Fruit fly (Drosophila melanogaster): ENCODE results near the gene CG9555.
A peak's percentile ranks its signal among the peaks of the same experiment; 100 is the strongest.

CG9555 gene

dm6 chr2L:9010267-9010666 lies 18.7 kb downstream of the CG9555 start, which contains the start of gene CG9568 (continued):
- TF ChIP-seq CG12219 (GFP tag; optimal IDR thresholded peaks at IDR 0.05): peak; percentile 2
- peak; percentile 18 for TF ChIP-seq lab (GFP tag; optimal IDR thresholded peaks at IDR 0.05)
- TF ChIP-seq CG9437 (GFP tag; optimal IDR thresholded peaks at IDR 0.05): no peak
- TF ChIP-seq trem (tag; optimal IDR thresholded peaks at IDR 0.05): no peak
- TF ChIP-seq CG2116 (GFP tag; optimal IDR thresholded peaks at IDR 0.05): no peak
- no peak for TF ChIP-seq CG18764 (GFP tag; optimal IDR thresholded peaks at IDR 0.05)
- TF ChIP-seq CG17385 (GFP tag; optimal IDR thresholded peaks at IDR 0.05): peak; percentile 2
- peak; percentile 17 for TF ChIP-seq CG6813 (GFP tag; optimal IDR thresholded peaks at IDR 0.05)
- TF ChIP-seq crp (GFP tag; optimal IDR thresholded peaks at IDR 0.05): no peak
- TF ChIP-seq CG2678 (tag; optimal IDR thresholded peaks at IDR 0.05): peak; percentile 17
- peak; percentile 47 for TF ChIP-seq mirr (GFP tag; optimal IDR thresholded peaks at IDR 0.05)
- no peak for TF ChIP-seq oc (tag; optimal IDR thresholded peaks at IDR 0.05)
- no peak for TF ChIP-seq Mad (GFP tag; optimal IDR thresholded peaks at IDR 0.05)
- no peak for TF ChIP-seq maf-S (GFP tag; optimal IDR thresholded peaks at IDR 0.05)
- no peak for TF ChIP-seq NfI (GFP tag; optimal IDR thresholded peaks at IDR 0.05)
- TF ChIP-seq CG11504 (tag; optimal IDR thresholded peaks at IDR 0.05): no peak
- TF ChIP-seq CG6791 (GFP tag; IDR thresholded peaks at IDR 0.05; ENCODE audit: partially characterized antibody): no peak
- no peak for TF ChIP-seq CG6765 (GFP tag; optimal IDR thresholded peaks at IDR 0.05)
- TF ChIP-seq cwo (GFP tag; optimal IDR thresholded peaks at IDR 0.05): no peak
- TF ChIP-seq toy (GFP tag; IDR thresholded peaks at IDR 0.05): no peak
- TF ChIP-seq Hr78 (GFP tag; optimal IDR thresholded peaks at IDR 0.05): no peak
- TF ChIP-seq slou (GFP tag; optimal IDR thresholded peaks at IDR 0.05): no peak
- peak; percentile 38 for TF ChIP-seq CG13296 (GFP tag; optimal IDR thresholded peaks at IDR 0.05)
- no peak for TF ChIP-seq CG34422 (GFP tag; IDR thresholded peaks at IDR 0.05)
- no peak for TF ChIP-seq Sox100B (GFP tag; optimal IDR thresholded peaks at IDR 0.05)
- no peak for TF ChIP-seq CG42726 (GFP tag; IDR thresholded peaks at IDR 0.05; ENCODE audit: partially characterized antibody)
- TF ChIP-seq CG14441 (GFP tag; IDR thresholded peaks at IDR 0.05): no peak
- peak; percentile 5 for TF ChIP-seq unpg (GFP tag; optimal IDR thresholded peaks at IDR 0.05)
- no peak for TF ChIP-seq Dfd (GFP tag; optimal IDR thresholded peaks at IDR 0.05)
- TF ChIP-seq gsb-n (tag; optimal IDR thresholded peaks at IDR 0.05): no peak
- TF ChIP-seq kay (GFP tag; optimal IDR thresholded peaks at IDR 0.05): no peak
- TF ChIP-seq Lim3 (GFP tag; IDR thresholded peaks at IDR 0.05): no peak
- TF ChIP-seq CG3281 (GFP tag; optimal IDR thresholded peaks at IDR 0.05): peak; percentile 7
- TF ChIP-seq GATAe (GFP tag; conservative IDR thresholded peaks at IDR 0.05): peak; percentile 37; the same call in 1 of the 2 replicates
- TF ChIP-seq CG7357 (GFP tag; IDR thresholded peaks at IDR 0.05): no peak
- TF ChIP-seq Doc3 (GFP tag; IDR thresholded peaks at IDR 0.05; ENCODE audit: partially characterized antibody): no peak
- no peak for TF ChIP-seq h (optimal IDR thresholded peaks at IDR 0.05)
- TF ChIP-seq CG7372 (GFP tag; IDR thresholded peaks at IDR 0.05): no peak
- no peak for TF ChIP-seq ci (GFP tag; IDR thresholded peaks at IDR 0.05)
- TF ChIP-seq dpn (GFP tag; optimal IDR thresholded peaks at IDR 0.05): no peak
- peak; percentile 42 for TF ChIP-seq wek (GFP tag; optimal IDR thresholded peaks at IDR 0.05)
- TF ChIP-seq Dip2 (GFP tag; IDR thresholded peaks at IDR 0.05): no peak
- TF ChIP-seq CG4730 (GFP tag; IDR thresholded peaks at IDR 0.05): no peak
- TF ChIP-seq disco-r (GFP tag; optimal IDR thresholded peaks at IDR 0.05): no peak
- TF ChIP-seq Asciz (GFP tag; optimal IDR thresholded peaks at IDR 0.05): peak; percentile 2
- TF ChIP-seq BtbVII (GFP tag; optimal IDR thresholded peaks at IDR 0.05): peak; percentile 14
- TF ChIP-seq unc-4 (GFP tag; IDR thresholded peaks at IDR 0.05; ENCODE audit: partially characterized antibody): no peak
- no peak for TF ChIP-seq HHEX (GFP tag; optimal IDR thresholded peaks at IDR 0.05)
- TF ChIP-seq sens (GFP tag): peak; percentile 42
- TF ChIP-seq YL-1 (GFP tag; optimal IDR thresholded peaks at IDR 0.05): no peak
- TF ChIP-seq CG12071 (GFP tag; optimal IDR thresholded peaks at IDR 0.05): peak; percentile 48

Measured in whole organism, embryonic.